Worm (Caenorhabditis elegans): ENCODE measurements around the gene srbc-67.

srbc-67 gene

DNA sequence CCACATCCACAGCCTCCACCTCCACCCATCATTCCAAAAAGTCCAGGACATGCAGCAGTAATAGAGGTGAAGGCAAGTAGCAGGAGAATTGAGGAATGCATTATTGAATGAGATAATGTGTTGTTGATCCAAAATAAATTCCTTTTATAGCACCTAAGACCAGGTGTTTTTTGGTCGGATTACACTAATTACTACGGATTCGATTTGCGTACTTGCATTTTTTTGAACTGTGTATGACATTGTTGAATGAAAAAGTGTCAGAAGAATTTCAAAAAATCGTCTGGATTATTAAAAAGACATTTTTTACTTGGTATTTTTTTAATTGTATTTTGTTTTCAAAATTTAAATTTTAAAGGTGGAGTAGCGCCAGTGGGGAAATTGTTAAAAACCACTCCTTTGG, 10.7 kb upstream of the srbc-67 start, which contains the start of gene grl-28:
Gene grl-28, minus strand, starts transcription at position 101 of the 400 bp plus-strand sequence.
- no peak for TF ChIP-seq T23F11.4 (GFP tag; optimal IDR thresholded peaks at IDR 0.05)
- no peak for TF ChIP-seq fax-1 (tag; optimal IDR thresholded peaks at IDR 0.05)
- TF ChIP-seq C38D4.7 (GFP tag; optimal IDR thresholded peaks at IDR 0.05) = no peak
- no peak for TF ChIP-seq odd-2 (tag; optimal IDR thresholded peaks at IDR 0.05)
- no peak for TF ChIP-seq madf-2 (tag; optimal IDR thresholded peaks at IDR 0.05)
- no peak for TF ChIP-seq unc-55 (GFP tag; optimal IDR thresholded peaks at IDR 0.05)
- TF ChIP-seq tbx-2 (tag; optimal IDR thresholded peaks at IDR 0.05) = no peak
- TF ChIP-seq ceh-6 (GFP tag; optimal IDR thresholded peaks at IDR 0.05) = no peak
- TF ChIP-seq hlh-6 (tag; optimal IDR thresholded peaks at IDR 0.05) = no peak
- no peak for TF ChIP-seq ceh-22 (tag; optimal IDR thresholded peaks at IDR 0.05)
- TF ChIP-seq ceh-31 (tag; optimal IDR thresholded peaks at IDR 0.05) = no peak
- no peak for TF ChIP-seq syd-9 (tag; optimal IDR thresholded peaks at IDR 0.05)
- TF ChIP-seq sdc-2 (tag; optimal IDR thresholded peaks at IDR 0.05) = no peak
- no peak for TF ChIP-seq ref-2 (tag; optimal IDR thresholded peaks at IDR 0.05)
- no peak for TF ChIP-seq elt-2 (tag; optimal IDR thresholded peaks at IDR 0.05)

ce11 chrV:3549553-3549952, 8.5 kb upstream of the srbc-67 start, which contains the start of gene sri-21:
Gene sri-21, plus strand, starts transcription at chrV:3549853.
- no peak for TF ChIP-seq K09A11.1 (tag; optimal IDR thresholded peaks at IDR 0.05; ENCODE audit: insufficient read depth)
- no peak for TF ChIP-seq sdc-2 (tag; optimal IDR thresholded peaks at IDR 0.05)
- TF ChIP-seq dve-1 (tag; optimal IDR thresholded peaks at IDR 0.05) = no peak
- TF ChIP-seq odd-2 (tag; optimal IDR thresholded peaks at IDR 0.05) = no peak
- no peak for TF ChIP-seq unc-42 (tag; optimal IDR thresholded peaks at IDR 0.05)
- no peak for TF ChIP-seq sox-2 (GFP tag; IDR thresholded peaks at IDR 0.05)
- no peak for TF ChIP-seq ceh-34 (tag; optimal IDR thresholded peaks at IDR 0.05)
- TF ChIP-seq fkh-6 (tag; optimal IDR thresholded peaks at IDR 0.05) = no peak
- TF ChIP-seq fkh-10 (GFP tag; optimal IDR thresholded peaks at IDR 0.05) = no peak
- TF ChIP-seq lin-11 (tag; optimal IDR thresholded peaks at IDR 0.05) = no peak
- no peak for TF ChIP-seq nhr-11 (tag; optimal IDR thresholded peaks at IDR 0.05)
- TF ChIP-seq unc-3 (GFP tag; conservative IDR thresholded peaks at IDR 0.05) = no peak
- TF ChIP-seq unc-3 (tag; optimal IDR thresholded peaks at IDR 0.05) = no peak
- TF ChIP-seq ceh-30 (tag; optimal IDR thresholded peaks at IDR 0.05) = no peak
- no peak for TF ChIP-seq ceh-6 (GFP tag; optimal IDR thresholded peaks at IDR 0.05)
- TF ChIP-seq hlh-30 (tag; optimal IDR thresholded peaks at IDR 0.05; ENCODE audit: insufficient read depth) = no peak
- no peak for TF ChIP-seq pax-1 (tag; optimal IDR thresholded peaks at IDR 0.05)
- no peak for TF ChIP-seq C38D4.7 (GFP tag; optimal IDR thresholded peaks at IDR 0.05)
- TF ChIP-seq pqm-1 (tag; optimal IDR thresholded peaks at IDR 0.05) = no peak

ce11 chrV:3548798-3549197, 7.8 kb upstream of the srbc-67 start, which contains the start of gene srw-130:
Gene srw-130, minus strand, starts transcription at chrV:3548898.
- TF ChIP-seq fkh-6 (tag; optimal IDR thresholded peaks at IDR 0.05) (no peak), K09A11.1 (tag; optimal IDR thresholded peaks at IDR 0.05; ENCODE audit: insufficient read depth) (no peak), nfya-1 (tag; optimal IDR thresholded peaks at IDR 0.05) (no peak), K02D7.2 (tag; optimal IDR thresholded peaks at IDR 0.05) (no peak), mec-3 (tag; optimal IDR thresholded peaks at IDR 0.05; ENCODE audit: borderline replicate concordance) (no peak), C08G9.2 (tag; optimal IDR thresholded peaks at IDR 0.05) (no peak), T23F11.4 (GFP tag; optimal IDR thresholded peaks at IDR 0.05) (no peak), ceh-2 (tag; optimal IDR thresholded peaks at IDR 0.05) (no peak), ztf-16 (tag; optimal IDR thresholded peaks at IDR 0.05) (no peak), lin-11 (tag; optimal IDR thresholded peaks at IDR 0.05) (no peak), pha-4 (tag; optimal IDR thresholded peaks at IDR 0.05) (no peak), lim-6 (tag; optimal IDR thresholded peaks at IDR 0.05) (no peak), dmd-4 (tag; optimal IDR thresholded peaks at IDR 0.05; ENCODE audit: borderline replicate concordance) (no peak)

Data from whole organism, late embryonic.